Fruit fly (Drosophila melanogaster) whole organism, embryonic: ENCODE data around the gene Gs2.

ENCODE experiments used
- BEAF-32 ChIP-seq: fragments of 200-800 bp; sonication (Bioruptor generic); optimal IDR thresholded peaks from 3 replicates; lab custom pipeline; 2017; ENCODE audit warnings: missing biosample characterization, missing genetic modification characterization, mild to moderate bottlenecking, moderate library complexity, missing genetic modification reagents
- CG10462 ChIP-seq: fragments of 200-800 bp; sonication (Bioruptor generic); optimal IDR thresholded peaks from 2 replicates; lab custom pipeline; 2016; ENCODE audit warnings: missing biosample characterization, missing genetic modification characterization
- CG12659 ChIP-seq: fragments of 200-800 bp; sonication (Bioruptor generic); optimal IDR thresholded peaks from 3 replicates; lab custom pipeline; 2017; ENCODE audit warnings: mild to moderate bottlenecking, missing biosample characterization, missing genetic modification reagents, missing genetic modification characterization
- CG12769 ChIP-seq: fragments of 200-800 bp; sonication (Bioruptor generic); optimal IDR thresholded peaks from 2 replicates; lab custom pipeline; 2019; ENCODE audit warnings: missing biosample characterization, mild to moderate bottlenecking, missing genetic modification characterization, moderate library complexity
- CG13123 ChIP-seq: fragments of 200-800 bp; sonication (Bioruptor generic); optimal IDR thresholded peaks from 2 replicates; lab custom pipeline; 2016; ENCODE audit warnings: missing biosample characterization, missing genetic modification characterization
- CG13624 ChIP-seq: fragments of 200-800 bp; sonication (Bioruptor generic); optimal IDR thresholded peaks from 2 replicates; lab custom pipeline; 2016; ENCODE audit warnings: missing biosample characterization, missing genetic modification characterization
- CG13775 ChIP-seq: fragments of 200-800 bp; sonication (Bioruptor generic); optimal IDR thresholded peaks from 3 replicates; lab custom pipeline; 2017; ENCODE audit warnings: missing biosample characterization, mild to moderate bottlenecking, missing genetic modification characterization
- CG15073 ChIP-seq: fragments of 200-800 bp; sonication (Bioruptor generic); optimal IDR thresholded peaks from 2 replicates; lab custom pipeline; 2016; ENCODE audit warnings: missing biosample characterization, missing genetic modification characterization
- CG2712 ChIP-seq: fragments of 200-800 bp; optimal IDR thresholded peaks from 3 replicates; lab custom pipeline; 2019; ENCODE audit warnings: missing biosample characterization, mild to moderate bottlenecking, missing genetic modification characterization, moderate library complexity
- CG33557 ChIP-seq: fragments of 200-800 bp; sonication (Bioruptor generic); optimal IDR thresholded peaks from 2 replicates; lab custom pipeline; 2019; ENCODE audit warnings: missing biosample characterization, mild to moderate bottlenecking, missing genetic modification characterization, moderate library complexity
- CG4282 ChIP-seq: fragments of 200-800 bp; sonication (Bioruptor generic); optimal IDR thresholded peaks from 2 replicates; lab custom pipeline; 2016; ENCODE audit warnings: missing biosample characterization, missing genetic modification characterization
- CG4360 ChIP-seq: fragments of 200-800 bp; sonication (Bioruptor generic); IDR thresholded peaks from 2 replicates; pipeline ENCODE4 v1.3.6; 2022; ENCODE audit warnings: missing biosample characterization, missing genetic modification characterization
- CG6175 ChIP-seq: fragments of 200-800 bp; sonication (Bioruptor generic); IDR thresholded peaks from 3 replicates; pipeline ENCODE4 v1.3.6; 2022; ENCODE audit warnings: missing biosample characterization, missing genetic modification characterization
- CG6254 ChIP-seq: fragments of 200-800 bp; sonication (Bioruptor generic); optimal IDR thresholded peaks from 3 replicates; lab custom pipeline; 2017; ENCODE audit warnings: mild to moderate bottlenecking, missing biosample characterization, missing genetic modification reagents, missing genetic modification characterization
- D19A ChIP-seq: fragments of 200-800 bp; optimal IDR thresholded peaks from 3 replicates; lab custom pipeline; 2019; ENCODE audit warnings: missing biosample characterization, mild to moderate bottlenecking, missing genetic modification characterization, moderate library complexity
- D19B ChIP-seq: fragments of 200-800 bp; sonication (Bioruptor generic); optimal IDR thresholded peaks from 2 replicates; lab custom pipeline; 2017; ENCODE audit warnings: missing biosample characterization, mild to moderate bottlenecking, missing genetic modification characterization
- Dip2 ChIP-seq: fragments of 200-800 bp; sonication (Bioruptor generic); IDR thresholded peaks from 2 replicates; pipeline ENCODE4 v1.3.6; 2022; ENCODE audit warnings: missing biosample characterization, missing genetic modification characterization
- Doc3 ChIP-seq: fragments of 200-800 bp; sonication (Bioruptor generic); IDR thresholded peaks from 3 replicates; pipeline ENCODE4 v1.3.6; 2022; ENCODE audit warnings: missing biosample characterization, missing genetic modification characterization; ENCODE audit not compliant: partially characterized antibody
- HLHmδ ChIP-seq: fragments of 200-800 bp; sonication (Bioruptor generic); optimal IDR thresholded peaks from 2 replicates; lab custom pipeline; 2018; ENCODE audit warnings: missing biosample characterization, mild to moderate bottlenecking, missing genetic modification characterization, moderate library complexity
- Hey ChIP-seq: fragments of 200-800 bp; sonication (Bioruptor generic); optimal IDR thresholded peaks from 3 replicates; lab custom pipeline; 2018; ENCODE audit warnings: missing biosample characterization, mild to moderate bottlenecking, missing genetic modification characterization
- Hmr ChIP-seq: fragments of 200-800 bp; sonication (Bioruptor generic); optimal IDR thresholded peaks from 3 replicates; lab custom pipeline; 2017; ENCODE audit warnings: mild to moderate bottlenecking, missing biosample characterization, missing genetic modification reagents, missing genetic modification characterization
- Kr ChIP-seq: fragments of 200-800 bp; sonication (Bioruptor generic); optimal IDR thresholded peaks from 2 replicates; lab custom pipeline; 2017; ENCODE audit warnings: missing biosample characterization, mild to moderate bottlenecking, missing genetic modification characterization
- Lhr ChIP-seq: fragments of 200-800 bp; sonication (Bioruptor generic); optimal IDR thresholded peaks from 3 replicates; lab custom pipeline; 2017; ENCODE audit warnings: mild to moderate bottlenecking, missing biosample characterization, missing genetic modification reagents, missing genetic modification characterization
- Oli ChIP-seq: fragments of 200-800 bp; sonication (Bioruptor generic); optimal IDR thresholded peaks from 2 replicates; lab custom pipeline; 2018; ENCODE audit warnings: missing biosample characterization, mild to moderate bottlenecking, missing genetic modification characterization, moderate library complexity
- Rfx ChIP-seq: fragments of 200-800 bp; sonication (Bioruptor generic); IDR thresholded peaks from 2 replicates; pipeline ENCODE4 v1.3.6; 2022; ENCODE audit warnings: missing biosample characterization, missing genetic modification characterization
- Side ChIP-seq: fragments of 200-800 bp; sonication (Bioruptor generic); optimal IDR thresholded peaks from 2 replicates; lab custom pipeline; 2016; ENCODE audit warnings: missing biosample characterization, missing genetic modification characterization
- Six4 ChIP-seq: fragments of 200-800 bp; sonication (Bioruptor generic); optimal IDR thresholded peaks from 2 replicates; lab custom pipeline; 2016; ENCODE audit warnings: missing biosample characterization, missing genetic modification characterization
- Tbp ChIP-seq: fragments of >200 bp; optimal IDR thresholded peaks from 2 replicates; lab custom pipeline; 2018; ENCODE audit warnings: missing biosample characterization, missing genetic modification characterization
- Xrp1 ChIP-seq: fragments of 200-800 bp; sonication (Bioruptor generic); IDR thresholded peaks from 2 replicates; pipeline ENCODE4 v1.3.6; 2022; ENCODE audit warnings: missing biosample characterization, missing genetic modification characterization
- ara ChIP-seq: fragments of 200-800 bp; sonication (Bioruptor generic); IDR thresholded peaks from 2 replicates; pipeline ENCODE4 v1.3.6; 2022; ENCODE audit warnings: missing biosample characterization, missing genetic modification characterization
- ash1 ChIP-seq: fragments of 200-800 bp; sonication (Bioruptor generic); optimal IDR thresholded peaks from 2 replicates; lab custom pipeline; 2018; ENCODE audit warnings: missing biosample characterization, mild to moderate bottlenecking, missing genetic modification characterization
- az2 ChIP-seq: fragments of 200-800 bp; sonication (Bioruptor generic); optimal IDR thresholded peaks from 3 replicates; lab custom pipeline; 2016; ENCODE audit warnings: missing biosample characterization, missing genetic modification characterization
- cad ChIP-seq: fragments of >200 bp; optimal IDR thresholded peaks from 2 replicates; lab custom pipeline; 2017; ENCODE audit warnings: missing biosample characterization, missing genetic modification characterization
- caup ChIP-seq: fragments of 200-800 bp; sonication (Bioruptor generic); optimal IDR thresholded peaks from 3 replicates; lab custom pipeline; 2017; ENCODE audit warnings: missing biosample characterization, mild to moderate bottlenecking, missing genetic modification characterization, moderate library complexity; ENCODE audit not compliant: severe bottlenecking
- dm ChIP-seq: fragments of 200-800 bp; sonication (Bioruptor generic); optimal IDR thresholded peaks from 3 replicates; lab custom pipeline; 2016; ENCODE audit warnings: missing biosample characterization, missing genetic modification characterization
- dpn ChIP-seq, 2 experiments: fragments of 200-800 bp; sonication (Bioruptor generic); optimal IDR thresholded peaks; 3 replicates each; lab custom pipeline; 2016; ENCODE audit warnings: missing biosample characterization in 2 of 2, missing genetic modification characterization in 2 of 2
- gcm2 ChIP-seq: fragments of 200-800 bp; sonication (Bioruptor generic); optimal IDR thresholded peaks from 2 replicates; lab custom pipeline; 2016; ENCODE audit warnings: missing biosample characterization, missing genetic modification characterization
- nau ChIP-seq: fragments of 200-800 bp; sonication (Bioruptor generic); optimal IDR thresholded peaks from 3 replicates; lab custom pipeline; 2017; ENCODE audit warnings: missing biosample characterization, mild to moderate bottlenecking, missing genetic modification characterization, missing genetic modification reagents
- nerfin-2 ChIP-seq: fragments of 200-800 bp; sonication (Bioruptor generic); IDR thresholded peaks from 2 replicates; pipeline ENCODE4 v1.3.6; 2022; ENCODE audit warnings: missing biosample characterization, missing genetic modification characterization; ENCODE audit not compliant: partially characterized antibody
- org-1 ChIP-seq: fragments of 200-800 bp; sonication (Bioruptor generic); optimal IDR thresholded peaks from 2 replicates; lab custom pipeline; 2017; ENCODE audit warnings: missing biosample characterization, missing genetic modification characterization
- pan ChIP-seq, 4 experiments: fragments of >200 bp in 3 of 4; fragments of 200-800 bp in 1 of 4; sonication (Bioruptor generic) in 1 of 4; optimal IDR thresholded peaks in 3 of 4; IDR thresholded peaks in 1 of 4; 2 replicates each; pipeline versions ENCODE4 v1.3.6 to Lab custom; 2017 to 2022; ENCODE audit warnings: missing biosample characterization in 2 of 4, missing genetic modification characterization in 2 of 4, mixed read lengths in 1 of 4
- rib ChIP-seq: fragments of 200-800 bp; sonication (Bioruptor generic); IDR thresholded peaks from 2 replicates; pipeline ENCODE4 v1.3.6; 2022; ENCODE audit warnings: missing biosample characterization, missing genetic modification characterization
- sc ChIP-seq, 3 experiments: fragments of >200 bp in 2 of 3; fragments of 200-800 bp in 1 of 3; sonication (Bioruptor generic) in 1 of 3; optimal IDR thresholded peaks; 2 replicates in 2 of 3; 3 replicates in 1 of 3; lab custom pipeline; 2017; ENCODE audit warnings: mild to moderate bottlenecking in 1 of 3, missing biosample characterization in 1 of 3, missing genetic modification characterization in 1 of 3, missing genetic modification reagents in 1 of 3
- sens-2 ChIP-seq: fragments of 200-800 bp; sonication (Bioruptor generic); IDR thresholded peaks from 2 replicates; pipeline ENCODE4 v1.3.6; 2022; ENCODE audit warnings: missing biosample characterization, missing genetic modification characterization
- shn ChIP-seq: fragments of 200-800 bp; sonication (Bioruptor generic); optimal IDR thresholded peaks from 3 replicates; lab custom pipeline; 2016; ENCODE audit warnings: missing biosample characterization, missing genetic modification characterization
- slbo ChIP-seq: fragments of 200-800 bp; sonication (Bioruptor generic); IDR thresholded peaks from 2 replicates; pipeline ENCODE4 v1.3.6; 2022; ENCODE audit warnings: missing biosample characterization, missing genetic modification characterization
- sna ChIP-seq: fragments of 200-800 bp; sonication (Bioruptor generic); IDR thresholded peaks from 2 replicates; pipeline ENCODE4 v1.3.6; 2022; ENCODE audit warnings: missing biosample characterization, missing genetic modification characterization; ENCODE audit not compliant: partially characterized antibody
- zen ChIP-seq: fragments of 200-800 bp; sonication (Bioruptor generic); optimal IDR thresholded peaks from 3 replicates; lab custom pipeline; 2018; ENCODE audit warnings: missing biosample characterization, mild to moderate bottlenecking, missing genetic modification characterization, moderate library complexity

Gs2 gene

dm6 chrX:11390625-11391363 lies 31.8 kb upstream of the Gs2 start (continued):
- no peak for TF ChIP-seq Kr (GFP tag; lab: Kevin White, UChicago)
- TF ChIP-seq Lhr (GFP tag; lab: Kevin White, UChicago): peak; percentile 41
- no peak for TF ChIP-seq sna (GFP tag; lab: Robert Waterston, UW)
- no peak for TF ChIP-seq CG4360
- TF ChIP-seq sc (optimal IDR thresholded peaks at IDR 0.05; lab: Kevin White, UChicago): no peak
- peak; percentile 52 for TF ChIP-seq sc (GFP tag; optimal IDR thresholded peaks at IDR 0.05; lab: Kevin White, UChicago)
- peak; percentile 34 for TF ChIP-seq nau
- TF ChIP-seq dm (GFP tag; lab: Kevin White, UChicago): peak; percentile 56
- peak; percentile 77 for TF ChIP-seq caup (GFP tag; lab: Kevin White, UChicago)
- TF ChIP-seq slbo (GFP tag; lab: Robert Waterston, UW): peak; percentile 93
- no peak for TF ChIP-seq HLHmδ (GFP tag; lab: Kevin White, UChicago)
- peak; percentile 65 for TF ChIP-seq D19A
- peak; percentile 81 for TF ChIP-seq CG12659 (GFP tag; lab: Kevin White, UChicago)
- TF ChIP-seq ara (GFP tag; lab: Robert Waterston, UW): peak; percentile 65
- TF ChIP-seq dpn (GFP tag; optimal IDR thresholded peaks at IDR 0.05; lab: Kevin White, UChicago): peak; percentile 79 to 87
- TF ChIP-seq cad (GFP tag; lab: Kevin White, UChicago): no peak
- peak; percentile 1 for TF ChIP-seq CG13123 (GFP tag; lab: Kevin White, UChicago)
- peak; percentile 71 for TF ChIP-seq org-1 (GFP tag; lab: Kevin White, UChicago)
- TF ChIP-seq az2: peak; percentile 73
- TF ChIP-seq CG2712 (tag; lab: Kevin White, UChicago): peak; percentile 75
- no peak for TF ChIP-seq Doc3
- TF ChIP-seq Dip2 (GFP tag; lab: Robert Waterston, UW): no peak
- TF ChIP-seq Side (GFP tag; lab: Kevin White, UChicago): peak; percentile 61
- TF ChIP-seq CG15073 (GFP tag; lab: Kevin White, UChicago): peak; percentile 69
- peak; percentile 84 for TF ChIP-seq Hmr (GFP tag; lab: Kevin White, UChicago)
- no peak for TF ChIP-seq BEAF-32
- TF ChIP-seq shn (GFP tag; lab: Kevin White, UChicago): peak; percentile 70
- peak; percentile 25 for TF ChIP-seq CG4282 (GFP tag; lab: Kevin White, UChicago)
- TF ChIP-seq Hey (tag; lab: Kevin White, UChicago): peak; percentile 5
- TF ChIP-seq D19B (GFP tag; lab: Kevin White, UChicago): peak; percentile 90
- peak in 1 of 2 experiments; percentile 10 for TF ChIP-seq pan (optimal IDR thresholded peaks at IDR 0.05; lab: Kevin White, UChicago)
- TF ChIP-seq pan (GFP tag; optimal IDR thresholded peaks at IDR 0.05 in 1 of 2, IDR thresholded peaks at IDR 0.05 in 1 of 2): peak in 1 of 2 experiments; percentile 86
- peak; percentile 44 for TF ChIP-seq CG10462 (GFP tag; lab: Kevin White, UChicago)
- peak; percentile 77 for TF ChIP-seq gcm2 (GFP tag; lab: Kevin White, UChicago)
- no peak for TF ChIP-seq nerfin-2 (GFP tag; lab: Robert Waterston, UW)
- peak; percentile 86 for TF ChIP-seq rib
- TF ChIP-seq sens-2 (GFP tag; lab: Robert Waterston, UW): peak; percentile 52; the same call in 1 of the 2 replicates
- peak; percentile 85 for TF ChIP-seq CG13624 (GFP tag; lab: Kevin White, UChicago)
- peak; percentile 39 for TF ChIP-seq ash1 (GFP tag; lab: Kevin White, UChicago)
- TF ChIP-seq Tbp (GFP tag; lab: Kevin White, UChicago): no peak
- peak; percentile 94 for TF ChIP-seq CG12769 (tag; lab: Kevin White, UChicago)
- peak; percentile 32 for TF ChIP-seq CG33557
- TF ChIP-seq Xrp1: peak; percentile 84
- TF ChIP-seq CG6254 (GFP tag; lab: Kevin White, UChicago): peak; percentile 55
- TF ChIP-seq Six4 (GFP tag; lab: Kevin White, UChicago): peak; percentile 70
- peak; percentile 81 for TF ChIP-seq Oli (tag; lab: Kevin White, UChicago)
- peak; percentile 94 for TF ChIP-seq Rfx
- TF ChIP-seq CG6175 (GFP tag; lab: Robert Waterston, UW): peak; percentile 82
- TF ChIP-seq zen (tag; lab: Kevin White, UChicago): peak; percentile 56
- TF ChIP-seq CG13775 (GFP tag; lab: Kevin White, UChicago): peak; percentile 69
